Worm (Caenorhabditis elegans) whole organism, L4 larva: ENCODE data around the gene pgph-1.

Experiments
- F10B5.3 ChIP-seq: sonication (generic microtip); optimal IDR thresholded peaks from 2 replicates; lab custom pipeline; 2016; ENCODE audit warnings: mild to moderate bottlenecking, missing genetic modification characterization, missing compliant biosample characterization
- T20F7.1 ChIP-seq: fragments of 200-800 bp; sonication (Bioruptor generic); optimal IDR thresholded peaks from 2 replicates; lab custom pipeline; 2018; ENCODE audit warnings: mild to moderate bottlenecking, missing genetic modification characterization, missing compliant biosample characterization
- T26A8.4 ChIP-seq: fragments of 200-800 bp; sonication (Bioruptor generic); IDR thresholded peaks from 2 replicates; pipeline ENCODE4 v1.3.6; 2022; ENCODE audit warnings: missing genetic modification characterization, missing compliant biosample characterization
- ZK337.2 ChIP-seq: fragments of 200-800 bp; sonication (Bioruptor generic); IDR thresholded peaks from 2 replicates; pipeline ENCODE4 v1.3.6; 2022; ENCODE audit warnings: missing genetic modification reagents, missing genetic modification characterization, missing compliant biosample characterization
- aha-1 ChIP-seq: fragments of 150-350 bp; peaks from one replicate; lab custom pipeline; 2014; ENCODE audit warnings: missing biosample characterization, missing genetic modification characterization
- aly-2 ChIP-seq: sonication (generic microtip); optimal IDR thresholded peaks from 2 replicates; lab custom pipeline; 2018; ENCODE audit warnings: missing biosample characterization, missing genetic modification characterization
- ceh-20 ChIP-seq: fragments of 200-800 bp; sonication (Bioruptor generic); IDR thresholded peaks from 2 replicates; pipeline ENCODE4 v1.3.6; 2022; ENCODE audit warnings: missing genetic modification reagents, missing genetic modification characterization, missing compliant biosample characterization
- cey-2 ChIP-seq: sonication (generic microtip); optimal IDR thresholded peaks from 3 replicates; lab custom pipeline; 2017; ENCODE audit warnings: missing genetic modification characterization, mild to moderate bottlenecking, missing compliant biosample characterization, antibody characterized with exemption, borderline replicate concordance; ENCODE audit not compliant: insufficient read depth
- daf-16 ChIP-seq, 3 experiments: sonication (generic microtip); optimal IDR thresholded peaks; 2 replicates each; lab custom pipeline; 2016 to 2017; ENCODE audit warnings: missing genetic modification characterization in 3 of 3, missing genetic modification reagents in 3 of 3, mild to moderate bottlenecking in 2 of 3, missing compliant biosample characterization in 2 of 3, missing biosample characterization in 1 of 3, moderate library complexity in 1 of 3
- dmd-6 ChIP-seq: fragments of 200-800 bp; sonication (Bioruptor generic); IDR thresholded peaks from 2 replicates; pipeline ENCODE4 v1.3.6; 2022; ENCODE audit warnings: missing genetic modification reagents, missing genetic modification characterization, missing compliant biosample characterization
- dmd-9 ChIP-seq: fragments of 200-800 bp; sonication (Bioruptor generic); IDR thresholded peaks from 2 replicates; pipeline ENCODE4 v1.3.6; 2022; ENCODE audit warnings: missing genetic modification reagents, missing genetic modification characterization, missing compliant biosample characterization
- duxl-1 ChIP-seq: sonication (generic microtip); optimal IDR thresholded peaks from 2 replicates; lab custom pipeline; 2016; ENCODE audit warnings: mild to moderate bottlenecking, missing genetic modification characterization, moderate library complexity, missing compliant biosample characterization; ENCODE audit not compliant: poor library complexity
- dve-1 ChIP-seq: sonication (generic microtip); optimal IDR thresholded peaks from 2 replicates; lab custom pipeline; 2017; ENCODE audit warnings: antibody characterized with exemption, mild to moderate bottlenecking, missing genetic modification characterization, missing compliant biosample characterization; ENCODE audit not compliant: insufficient read depth
- egl-43 ChIP-seq: fragments of 200-800 bp; sonication (Bioruptor generic); IDR thresholded peaks from 2 replicates; pipeline ENCODE4 v1.3.6; 2022; ENCODE audit warnings: missing genetic modification reagents, missing genetic modification characterization, missing compliant biosample characterization
- hlh-11 ChIP-seq: fragments of 200-800 bp; sonication (Bioruptor generic); optimal IDR thresholded peaks from 2 replicates; lab custom pipeline; 2018; ENCODE audit warnings: mild to moderate bottlenecking, missing genetic modification characterization, missing compliant biosample characterization
- lin-15B ChIP-seq: fragments of 150-350 bp; sonication (generic microtip); optimal IDR thresholded peaks from 3 replicates; lab custom pipeline; 2014; ENCODE audit warnings: missing biosample characterization, missing genetic modification characterization
- lin-29 ChIP-seq: fragments of 200-800 bp; sonication (Bioruptor generic); IDR thresholded peaks from 2 replicates; pipeline ENCODE4 v1.3.6; 2022; ENCODE audit warnings: missing genetic modification reagents, missing genetic modification characterization, missing compliant biosample characterization
- lin-39 ChIP-seq: fragments of 150-350 bp; optimal IDR thresholded peaks from 2 replicates; lab custom pipeline; 2014; ENCODE audit warnings: missing biosample characterization, missing genetic modification reagents, missing genetic modification characterization
- lsy-2 ChIP-seq, 2 experiments: fragments of 150-350 bp in 1 of 2; sonication (generic microtip) in 1 of 2; optimal IDR thresholded peaks; 2 replicates each; lab custom pipeline; 2014 to 2017; ENCODE audit warnings: missing biosample characterization in 2 of 2, missing genetic modification characterization in 2 of 2
- madf-5 ChIP-seq, 2 experiments: fragments of 200-800 bp; sonication (Bioruptor generic); IDR thresholded peaks; 2 replicates each; pipeline ENCODE4 v1.3.6; 2022; ENCODE audit warnings: missing compliant biosample characterization in 2 of 2, missing genetic modification characterization in 2 of 2
- mdl-1 ChIP-seq, 2 experiments: fragments of 150-350 bp in 1 of 2; sonication (generic microtip) in 1 of 2; optimal IDR thresholded peaks; 2 replicates each; lab custom pipeline; 2014 to 2017; ENCODE audit warnings: missing biosample characterization in 2 of 2, missing genetic modification characterization in 2 of 2
- mep-1 ChIP-seq: fragments of 150-350 bp; sonication (generic microtip); optimal IDR thresholded peaks from 3 replicates; lab custom pipeline; 2014; ENCODE audit warnings: missing biosample characterization, missing genetic modification characterization
- nhr-11 ChIP-seq: fragments of 150-350 bp; optimal IDR thresholded peaks from 2 replicates; lab custom pipeline; 2014; ENCODE audit warnings: missing biosample characterization, missing genetic modification characterization
- nhr-111 ChIP-seq: fragments of 200-800 bp; sonication (Bioruptor generic); optimal IDR thresholded peaks from 2 replicates; lab custom pipeline; 2018; ENCODE audit warnings: mild to moderate bottlenecking, missing genetic modification characterization, missing compliant biosample characterization
- nhr-28 ChIP-seq: fragments of 150-350 bp; optimal IDR thresholded peaks from 2 replicates; lab custom pipeline; 2014; ENCODE audit warnings: missing biosample characterization, missing genetic modification characterization
- nhr-41 ChIP-seq: fragments of 200-800 bp; sonication (Bioruptor generic); IDR thresholded peaks from 2 replicates; pipeline ENCODE4 v1.3.6; 2022; ENCODE audit warnings: missing genetic modification reagents, missing genetic modification characterization, missing compliant biosample characterization
- nhr-42 ChIP-seq: fragments of 200-800 bp; sonication (Bioruptor generic); IDR thresholded peaks from 2 replicates; pipeline ENCODE4 v1.3.6; 2022; ENCODE audit warnings: missing genetic modification characterization, missing compliant biosample characterization
- nhr-6 ChIP-seq: fragments of 150-350 bp; optimal IDR thresholded peaks from 2 replicates; lab custom pipeline; 2014; ENCODE audit warnings: missing biosample characterization, missing genetic modification characterization
- nhr-76 ChIP-seq: fragments of 150-350 bp; optimal IDR thresholded peaks from 2 replicates; lab custom pipeline; 2014; ENCODE audit warnings: missing biosample characterization, missing genetic modification characterization
- pqm-1 ChIP-seq: sonication (generic microtip); optimal IDR thresholded peaks from 2 replicates; lab custom pipeline; 2017; ENCODE audit warnings: missing biosample characterization, missing genetic modification characterization
- rbr-2 ChIP-seq: sonication (generic microtip); optimal IDR thresholded peaks from 2 replicates; lab custom pipeline; 2016; ENCODE audit warnings: missing genotype, missing genetic modification characterization, missing compliant biosample characterization
- set-16 ChIP-seq: fragments of 200-800 bp; sonication (Bioruptor generic); IDR thresholded peaks from 2 replicates; pipeline ENCODE4 v1.3.6; 2022; ENCODE audit warnings: missing genetic modification reagents, missing genetic modification characterization, missing compliant biosample characterization
- skn-1 ChIP-seq: fragments of 150-350 bp; optimal IDR thresholded peaks from 2 replicates; lab custom pipeline; 2014; ENCODE audit warnings: missing biosample characterization, missing genetic modification characterization
- snpc-1.2 ChIP-seq: fragments of 200-800 bp; sonication (Bioruptor generic); IDR thresholded peaks from 2 replicates; pipeline ENCODE4 v1.3.6; 2022; ENCODE audit warnings: missing genetic modification reagents, missing genetic modification characterization, missing compliant biosample characterization
- spr-1 ChIP-seq: sonication (generic microtip); optimal IDR thresholded peaks from 2 replicates; lab custom pipeline; 2016; ENCODE audit warnings: mild to moderate bottlenecking, missing genetic modification characterization, missing compliant biosample characterization
- spr-3 ChIP-seq: fragments of 200-800 bp; sonication (Bioruptor generic); optimal IDR thresholded peaks from 2 replicates; lab custom pipeline; 2018; ENCODE audit warnings: mild to moderate bottlenecking, missing genetic modification characterization, missing compliant biosample characterization
- unc-130 ChIP-seq: sonication (generic microtip); optimal IDR thresholded peaks from 2 replicates; lab custom pipeline; 2016; ENCODE audit warnings: missing genetic modification reagents, missing genetic modification characterization, missing compliant biosample characterization
- unc-62 ChIP-seq, 3 experiments: fragments of 150-350 bp in 1 of 3; sonication (generic microtip); optimal IDR thresholded peaks in 2 of 3; peaks in 1 of 3; 1 replicate in 1 of 3; 2 replicates in 2 of 3; lab custom pipeline; 2014 to 2017; ENCODE audit warnings: missing biosample characterization in 3 of 3, missing genetic modification characterization in 3 of 3, missing genetic modification reagents in 3 of 3, missing genotype in 1 of 3
- zfp-2 ChIP-seq: sonication (generic microtip); optimal IDR thresholded peaks from 2 replicates; lab custom pipeline; 2016; ENCODE audit warnings: mild to moderate bottlenecking, missing genetic modification characterization, missing compliant biosample characterization
- zfp-3 ChIP-seq: fragments of 200-800 bp; sonication (Bioruptor generic); conservative IDR thresholded peaks from 2 replicates; pipeline ENCODE4 v1.3.6; 2022; ENCODE audit warnings: missing genetic modification reagents, missing genetic modification characterization, missing compliant biosample characterization
- zip-11 ChIP-seq: fragments of 200-800 bp; sonication (Bioruptor generic); IDR thresholded peaks from 2 replicates; pipeline ENCODE4 v1.3.6; 2022; ENCODE audit warnings: missing genetic modification characterization, missing compliant biosample characterization

The pgph-1 gene

DNA sequence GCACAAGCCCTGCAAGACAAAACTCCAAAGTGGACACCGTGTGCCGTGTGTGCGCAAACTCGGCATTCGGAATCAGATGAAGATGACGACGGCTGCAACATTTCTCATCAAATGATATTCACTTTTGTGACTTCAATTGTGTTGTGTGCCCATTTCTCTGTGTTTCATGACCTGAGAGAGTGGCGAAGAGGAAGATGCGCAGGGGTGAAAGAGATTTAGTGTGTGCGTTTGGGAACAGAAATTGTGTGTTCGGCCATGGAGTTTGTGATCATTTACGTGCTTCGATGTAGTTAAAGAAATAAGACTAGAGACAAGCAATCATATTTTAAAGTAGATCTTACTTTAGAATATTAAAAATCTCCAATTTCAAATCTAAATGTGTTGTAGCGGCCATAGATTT, 35.3 kb upstream of the pgph-1 start (continued):
- no peak for TF ChIP-seq zfp-2 (tag; lab: Kevin White, UChicago)
- no peak for TF ChIP-seq ZK337.2 (GFP tag; lab: Robert Waterston, UW)
- no peak for TF ChIP-seq nhr-11 (tag; lab: Kevin White, UChicago)
- no peak for TF ChIP-seq skn-1 (tag; lab: Kevin White, UChicago)
- TF ChIP-seq egl-43 (GFP tag; lab: Robert Waterston, UW): peak; percentile 19; the same call in 1 of the 2 replicates
- no peak for TF ChIP-seq dmd-9 (GFP tag; lab: Robert Waterston, UW)
- TF ChIP-seq nhr-111 (GFP tag; lab: Kevin White, UChicago): no peak
- peak; percentile 10 for TF ChIP-seq hlh-11 (tag; lab: Kevin White, UChicago)
- TF ChIP-seq, all 104 proteins: peak for 7

- TF ChIP-seq spr-1 (tag; lab: Kevin White, UChicago) (no peak), egl-43 (GFP tag; lab: Robert Waterston, UW) (no peak), duxl-1 (tag; lab: Kevin White, UChicago) (no peak), nhr-6 (tag; lab: Kevin White, UChicago) (no peak), lin-29 (no peak), aly-2 (tag; lab: Kevin White, UChicago) (no peak), lin-39 (no peak)
Observed at ce11 chrV:5785372-5785771, 32.0 kb upstream of the pgph-1 start, which contains the start of gene F44E7.7. Gene F44E7.7, minus strand, starts transcription at chrV:5785472.

- TF ChIP-seq cey-2 (tag; lab: Kevin White, UChicago) (no peak), lin-39 (no peak), snpc-1.2 (GFP tag; lab: Robert Waterston, UW) (no peak), unc-62 (GFP tag; optimal IDR thresholded peaks at IDR 0.05 in 1 of 2; lab: Kevin White, UChicago) (peak in 1 of 2 experiments; percentile 41), unc-62 (tag; optimal IDR thresholded peaks at IDR 0.05; lab: Kevin White, UChicago) (no peak), lin-15B (tag; lab: Kevin White, UChicago) (no peak), lin-29 (no peak)
- TF ChIP-seq, all 104 proteins: peak for 1
Observed at ce11 chrV:5782687-5783086, 29.4 kb upstream of the pgph-1 start, which contains the start of gene fbxa-183. Gene fbxa-183, minus strand, starts transcription at chrV:5782787.

ce11 chrV:5780713-5781360, 27.5 kb upstream of the pgph-1 start, which contains the start of gene F44E7.5:
Gene F44E7.5, minus strand, starts transcription at chrV:5780922.
- TF ChIP-seq T20F7.1 (GFP tag; lab: Kevin White, UChicago) (peak; percentile 17), lsy-2 (tag; optimal IDR thresholded peaks at IDR 0.05; lab: Kevin White, UChicago) (peak in 1 of 2 experiments; percentile 60), mdl-1 (tag; optimal IDR thresholded peaks at IDR 0.05; lab: Kevin White, UChicago) (peak; percentile 13 to 82), rbr-2 (tag; lab: Kevin White, UChicago) (peak; percentile 53), pqm-1 (tag; lab: Kevin White, UChicago) (peak; percentile 71), daf-16 (GFP tag; optimal IDR thresholded peaks at IDR 0.05; lab: Kevin White, UChicago) (no peak), daf-16 (tag; optimal IDR thresholded peaks at IDR 0.05; lab: Kevin White, UChicago) (peak; percentile 77), dve-1 (tag; lab: Kevin White, UChicago) (peak; percentile 95), F10B5.3 (tag; lab: Kevin White, UChicago) (no peak), spr-1 (tag; lab: Kevin White, UChicago) (peak; percentile 96), nhr-76 (tag; lab: Kevin White, UChicago) (peak; percentile 14), cey-2 (tag; lab: Kevin White, UChicago) (peak; percentile 29), dmd-6 (peak; percentile 65), spr-3 (GFP tag; lab: Kevin White, UChicago) (peak; percentile 100), aha-1 (tag; lab: Kevin White, UChicago) (peak; percentile 98), mep-1 (peak; percentile 88), madf-5 (GFP tag; IDR thresholded peaks at IDR 0.05; lab: Robert Waterston, UW) (no peak), T26A8.4 (GFP tag; lab: Robert Waterston, UW) (0 out of 2 replicates have a peak, but pooled peaks have one; percentile 41), skn-1 (tag; lab: Kevin White, UChicago) (no peak), nhr-41 (GFP tag; lab: Robert Waterston, UW) (no peak), unc-130 (GFP tag; lab: Kevin White, UChicago) (peak; percentile 12), lin-29 (peak; percentile 39; the same call in 1 of the 2 replicates), zfp-2 (tag; lab: Kevin White, UChicago) (no peak), nhr-28 (tag; lab: Kevin White, UChicago) (peak; percentile 80), ZK337.2 (GFP tag; lab: Robert Waterston, UW) (no peak), set-16 (GFP tag; lab: Robert Waterston, UW) (no peak), ceh-20 (GFP tag; lab: Robert Waterston, UW) (0 out of 2 replicates have a peak, but pooled peaks have one; percentile 45), zfp-3 (no peak), zip-11 (GFP tag; lab: Robert Waterston, UW) (peak; percentile 95), nhr-42 (GFP tag; lab: Robert Waterston, UW) (no peak)
